Worm (Caenorhabditis elegans) whole organism, L4 larva: ENCODE results near the gene comt-2.

ENCODE experiments used
- Y5F2A.4 ChIP-seq: fragments of 200-800 bp; sonication (Bioruptor generic); optimal IDR thresholded peaks from 2 replicates; lab custom pipeline; 2018; ENCODE audit warnings: mild to moderate bottlenecking, missing genetic modification characterization, missing compliant biosample characterization
- ama-1 ChIP-seq: fragments of 150-350 bp; optimal IDR thresholded peaks from 2 replicates; lab custom pipeline; 2014; ENCODE audit warnings: inconsistent platforms, mixed read lengths
- ceh-62 ChIP-seq: sonication (generic microtip); optimal IDR thresholded peaks from 2 replicates; lab custom pipeline; 2017; ENCODE audit warnings: missing biosample characterization, missing genetic modification characterization
- dve-1 ChIP-seq: sonication (generic microtip); optimal IDR thresholded peaks from 2 replicates; lab custom pipeline; 2017; ENCODE audit warnings: antibody characterized with exemption, mild to moderate bottlenecking, missing genetic modification characterization, missing compliant biosample characterization; ENCODE audit not compliant: insufficient read depth
- lsy-2 ChIP-seq, 2 experiments: fragments of 150-350 bp in 1 of 2; sonication (generic microtip) in 1 of 2; optimal IDR thresholded peaks; 2 replicates each; lab custom pipeline; 2014 to 2017; ENCODE audit warnings: missing biosample characterization in 2 of 2, missing genetic modification characterization in 2 of 2
- mep-1 ChIP-seq: fragments of 150-350 bp; sonication (generic microtip); optimal IDR thresholded peaks from 3 replicates; lab custom pipeline; 2014; ENCODE audit warnings: missing biosample characterization, missing genetic modification characterization
- skn-1 ChIP-seq: fragments of 150-350 bp; optimal IDR thresholded peaks from 2 replicates; lab custom pipeline; 2014; ENCODE audit warnings: missing biosample characterization, missing genetic modification characterization

DNA sequence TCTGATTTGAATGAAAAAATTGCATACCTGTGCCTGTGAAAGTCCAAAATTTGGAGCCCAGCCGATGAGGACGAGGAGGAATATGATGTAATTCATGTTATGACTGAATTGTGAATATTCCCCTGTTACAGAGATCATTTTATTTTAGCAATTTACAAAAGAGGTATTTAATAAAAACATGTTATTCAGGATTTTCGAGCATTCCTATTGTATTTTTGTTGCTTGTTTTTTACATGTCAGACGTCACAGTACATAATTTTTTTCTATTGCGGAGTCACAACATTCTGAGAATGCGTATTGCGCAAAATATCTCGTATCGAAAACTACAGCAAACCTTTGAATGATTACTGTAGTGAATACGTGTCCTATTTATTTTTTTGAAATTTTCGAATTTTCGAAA lies 8.9 kb upstream of the comt-2 start, which contains the start of gene F36D3.14:
- no peak for TF ChIP-seq dve-1 (tag; lab: Kevin White, UChicago)
- TF ChIP-seq Y5F2A.4 (GFP tag; lab: Kevin White, UChicago), result no peak
- no peak for TF ChIP-seq lsy-2 (tag; optimal IDR thresholded peaks at IDR 0.05; lab: Kevin White, UChicago)
- TF ChIP-seq ama-1 (lab: Kevin White, UChicago), result no peak
- TF ChIP-seq skn-1 (tag; lab: Kevin White, UChicago), result no peak
- no peak for TF ChIP-seq ceh-62 (tag; lab: Kevin White, UChicago)
- no peak for TF ChIP-seq mep-1 (tag; lab: Kevin White, UChicago)
